Worm (Caenorhabditis elegans) whole organism, mixed stage, embryonic: ENCODE measurements around the gene F54D12.2.

Experiments used
- M03D4.4 ChIP-seq: sonication (generic microtip); optimal IDR thresholded peaks from 2 replicates; lab custom pipeline; 2017; ENCODE audit warnings: mild to moderate bottlenecking, missing genetic modification characterization, missing compliant biosample characterization
- bed-3 ChIP-seq: fragments of 200-800 bp; sonication (Bioruptor generic); optimal IDR thresholded peaks from 3 replicates; lab custom pipeline; 2018; ENCODE audit warnings: mild to moderate bottlenecking, missing genetic modification characterization, moderate library complexity, missing compliant biosample characterization
- blmp-1 ChIP-seq: fragments of 150-350 bp; optimal IDR thresholded peaks from 2 replicates; lab custom pipeline; 2014; ENCODE audit warnings: missing biosample characterization, missing genetic modification characterization
- ceh-39 ChIP-seq: fragments of 150-350 bp; optimal IDR thresholded peaks from 2 replicates; lab custom pipeline; 2014; ENCODE audit warnings: missing biosample characterization, missing genetic modification characterization
- ceh-43 ChIP-seq: fragments of 200-800 bp; sonication (Bioruptor generic); optimal IDR thresholded peaks from 2 replicates; lab custom pipeline; 2018; ENCODE audit warnings: mild to moderate bottlenecking, missing genetic modification characterization, moderate library complexity, missing compliant biosample characterization
- ceh-83 ChIP-seq: fragments of 200-800 bp; sonication (Bioruptor generic); optimal IDR thresholded peaks from 2 replicates; lab custom pipeline; 2018; ENCODE audit warnings: mild to moderate bottlenecking, missing genetic modification characterization, missing compliant biosample characterization
- ces-1 ChIP-seq: fragments of 150-350 bp; optimal IDR thresholded peaks from 2 replicates; lab custom pipeline; 2014; ENCODE audit warnings: missing biosample characterization, missing genetic modification reagents, missing genetic modification characterization
- cnd-1 ChIP-seq: fragments of 200-800 bp; sonication (Bioruptor generic); optimal IDR thresholded peaks from 2 replicates; lab custom pipeline; 2018; ENCODE audit warnings: mild to moderate bottlenecking, missing genetic modification characterization, missing compliant biosample characterization
- drap-1 ChIP-seq: fragments of 200-800 bp; sonication (Bioruptor generic); optimal IDR thresholded peaks from 3 replicates; lab custom pipeline; 2018; ENCODE audit warnings: mild to moderate bottlenecking, missing genetic modification characterization, missing compliant biosample characterization
- elt-1 ChIP-seq: sonication (generic microtip); optimal IDR thresholded peaks from 2 replicates; lab custom pipeline; 2017; ENCODE audit warnings: missing genetic modification characterization, mild to moderate bottlenecking, missing compliant biosample characterization, antibody characterized with exemption, moderate library complexity, borderline replicate concordance; ENCODE audit not compliant: insufficient read depth
- elt-3 ChIP-seq: fragments of 150-350 bp; optimal IDR thresholded peaks from 2 replicates; lab custom pipeline; 2014; ENCODE audit warnings: missing biosample characterization, missing genetic modification characterization
- ham-2 ChIP-seq: fragments of 200-800 bp; sonication (Bioruptor generic); optimal IDR thresholded peaks from 2 replicates; lab custom pipeline; 2018; ENCODE audit warnings: mild to moderate bottlenecking, missing genetic modification characterization, missing compliant biosample characterization
- hlh-1 ChIP-seq: fragments of 150-350 bp; optimal IDR thresholded peaks from 2 replicates; lab custom pipeline; 2014; ENCODE audit warnings: missing biosample characterization, missing genetic modification reagents, missing genetic modification characterization
- lin-13 ChIP-seq: fragments of 150-350 bp; optimal IDR thresholded peaks from 2 replicates; lab custom pipeline; 2014; ENCODE audit warnings: missing biosample characterization, missing genetic modification characterization
- lin-32 ChIP-seq: fragments of 200-800 bp; sonication (Bioruptor generic); optimal IDR thresholded peaks from 2 replicates; lab custom pipeline; 2018; ENCODE audit warnings: mild to moderate bottlenecking, missing genetic modification characterization, missing compliant biosample characterization
- lsy-2 ChIP-seq: fragments of 150-350 bp; optimal IDR thresholded peaks from 2 replicates; lab custom pipeline; 2014; ENCODE audit warnings: missing biosample characterization, missing genetic modification characterization
- mab-5 ChIP-seq: fragments of 150-350 bp; optimal IDR thresholded peaks from 2 replicates; lab custom pipeline; 2014; ENCODE audit warnings: missing biosample characterization, missing genetic modification characterization
- mep-1 ChIP-seq: fragments of 150-350 bp; optimal IDR thresholded peaks from 2 replicates; lab custom pipeline; 2017; ENCODE audit warnings: missing biosample characterization, missing genetic modification reagents, missing genetic modification characterization, inconsistent platforms
- nhr-12 ChIP-seq: fragments of 150-350 bp; optimal IDR thresholded peaks from 2 replicates; lab custom pipeline; 2014; ENCODE audit warnings: missing biosample characterization, missing genetic modification characterization
- nhr-2 ChIP-seq: fragments of 150-350 bp; optimal IDR thresholded peaks from 2 replicates; lab custom pipeline; 2014; ENCODE audit warnings: missing biosample characterization, missing genetic modification characterization
- nhr-237 ChIP-seq: fragments of 150-350 bp; optimal IDR thresholded peaks from 2 replicates; lab custom pipeline; 2014; ENCODE audit warnings: missing biosample characterization, missing genetic modification characterization
- nhr-28 ChIP-seq: fragments of 150-350 bp; optimal IDR thresholded peaks from 2 replicates; lab custom pipeline; 2014; ENCODE audit warnings: missing biosample characterization, missing genetic modification characterization
- nhr-76 ChIP-seq: sonication (generic microtip); optimal IDR thresholded peaks from 2 replicates; lab custom pipeline; 2017; ENCODE audit warnings: missing biosample characterization, missing genetic modification characterization
- pha-4 ChIP-seq: fragments of 150-350 bp; optimal IDR thresholded peaks from 2 replicates; lab custom pipeline; 2018; ENCODE audit warnings: missing biosample characterization, missing genetic modification reagents, missing genetic modification characterization
- sem-2 ChIP-seq: fragments of 200-800 bp; sonication (Bioruptor generic); optimal IDR thresholded peaks from 2 replicates; lab custom pipeline; 2018; ENCODE audit warnings: mild to moderate bottlenecking, missing genetic modification characterization, missing compliant biosample characterization
- snpc-4 ChIP-seq: fragments of 150-350 bp; optimal IDR thresholded peaks from 2 replicates; lab custom pipeline; 2014; ENCODE audit warnings: missing biosample characterization, missing genetic modification characterization
- sptf-1 ChIP-seq: sonication (generic microtip); optimal IDR thresholded peaks from 2 replicates; lab custom pipeline; 2017; ENCODE audit warnings: mild to moderate bottlenecking, missing genetic modification characterization, moderate library complexity, missing compliant biosample characterization
- tbx-8 ChIP-seq: fragments of 200-800 bp; sonication (Bioruptor generic); optimal IDR thresholded peaks from 2 replicates; lab custom pipeline; 2018; ENCODE audit warnings: mild to moderate bottlenecking, missing genetic modification characterization, moderate library complexity, missing compliant biosample characterization
- unc-120 ChIP-seq: sonication (generic microtip); optimal IDR thresholded peaks from 2 replicates; lab custom pipeline; 2017; ENCODE audit warnings: missing genetic modification characterization, missing compliant biosample characterization; ENCODE audit not compliant: poor library complexity, severe bottlenecking
- unc-39 ChIP-seq: fragments of 150-350 bp; optimal IDR thresholded peaks from 2 replicates; lab custom pipeline; 2014; ENCODE audit warnings: missing biosample characterization, missing genetic modification characterization
- zip-8 ChIP-seq: fragments of 150-350 bp; optimal IDR thresholded peaks from 2 replicates; lab custom pipeline; 2014; ENCODE audit warnings: missing biosample characterization, missing genetic modification characterization
- ztf-11 ChIP-seq: fragments of 150-350 bp; optimal IDR thresholded peaks from 2 replicates; lab custom pipeline; 2014; ENCODE audit warnings: missing biosample characterization, missing genetic modification characterization

Gene F54D12.2

ce11 chrII:1386478-1386877, 12.0 kb upstream of the F54D12.2 start, which contains the start of gene aat-7:
TSS of gene aat-7 (plus strand) at chrII:1386870.
- TF ChIP-seq ceh-83 (GFP tag; lab: Kevin White, UChicago), result no peak
- TF ChIP-seq zip-8 (tag; lab: Kevin White, UChicago), result no peak
- TF ChIP-seq blmp-1, result no peak
- TF ChIP-seq snpc-4 (tag; lab: Kevin White, UChicago), result no peak
- TF ChIP-seq nhr-28 (tag; lab: Kevin White, UChicago), result no peak
- TF ChIP-seq nhr-76 (tag; lab: Kevin White, UChicago), result no peak
- TF ChIP-seq lin-13 (tag; lab: Kevin White, UChicago), result no peak

- TF ChIP-seq lin-13 (tag; lab: Kevin White, UChicago), result no peak
- TF ChIP-seq nhr-28 (tag; lab: Kevin White, UChicago), result no peak
- TF ChIP-seq cnd-1 (tag; lab: Kevin White, UChicago), result no peak
- no peak for TF ChIP-seq nhr-12
- no peak for TF ChIP-seq ceh-43 (GFP tag; lab: Kevin White, UChicago)
- no peak for TF ChIP-seq ham-2 (GFP tag; lab: Kevin White, UChicago)
- no peak for TF ChIP-seq lin-32 (GFP tag; lab: Kevin White, UChicago)
- TF ChIP-seq nhr-237 (tag; lab: Kevin White, UChicago), result no peak
- TF ChIP-seq sptf-1 (tag; lab: Kevin White, UChicago), result no peak
- TF ChIP-seq bed-3 (GFP tag; lab: Kevin White, UChicago), result no peak
- TF ChIP-seq ceh-39 (tag; lab: Kevin White, UChicago), result no peak
- no peak for TF ChIP-seq ceh-83 (GFP tag; lab: Kevin White, UChicago)
- TF ChIP-seq unc-39, result no peak
- TF ChIP-seq nhr-2 (tag; lab: Kevin White, UChicago), result no peak
- TF ChIP-seq hlh-1, result no peak
- no peak for TF ChIP-seq ztf-11
- no peak for TF ChIP-seq elt-3 (tag; lab: Kevin White, UChicago)
- no peak for TF ChIP-seq mab-5 (tag; lab: Kevin White, UChicago)
- TF ChIP-seq tbx-8 (GFP tag; lab: Kevin White, UChicago), result no peak
- TF ChIP-seq pha-4 (tag; lab: Kevin White, UChicago), result no peak
Measured at ce11 chrII:1397703-1398102, 793 bp upstream of the F54D12.2 start, which contains the start of gene F54D12.8. TSS of gene F54D12.8 (minus strand) at chrII:1398038.

ce11 chrII:1400105-1400504, 1.6 kb downstream of the F54D12.2 start, which contains the start of gene F54D12.1:
TSS of gene F54D12.1 (plus strand) at chrII:1400405.
- TF ChIP-seq snpc-4 (tag; lab: Kevin White, UChicago) (no peak), ztf-11 (no peak), elt-1 (tag; lab: Kevin White, UChicago) (no peak), drap-1 (no peak), ceh-83 (GFP tag; lab: Kevin White, UChicago) (no peak), elt-3 (tag; lab: Kevin White, UChicago) (no peak), pha-4 (tag; lab: Kevin White, UChicago) (no peak), nhr-237 (tag; lab: Kevin White, UChicago) (no peak), blmp-1 (no peak), ceh-43 (GFP tag; lab: Kevin White, UChicago) (no peak), hlh-1 (no peak), M03D4.4 (tag; lab: Kevin White, UChicago) (no peak), mep-1 (tag; lab: Kevin White, UChicago) (no peak), nhr-12 (no peak), cnd-1 (tag; lab: Kevin White, UChicago) (no peak), ham-2 (GFP tag; lab: Kevin White, UChicago) (no peak), ceh-39 (tag; lab: Kevin White, UChicago) (no peak), unc-39 (no peak)

DNA sequence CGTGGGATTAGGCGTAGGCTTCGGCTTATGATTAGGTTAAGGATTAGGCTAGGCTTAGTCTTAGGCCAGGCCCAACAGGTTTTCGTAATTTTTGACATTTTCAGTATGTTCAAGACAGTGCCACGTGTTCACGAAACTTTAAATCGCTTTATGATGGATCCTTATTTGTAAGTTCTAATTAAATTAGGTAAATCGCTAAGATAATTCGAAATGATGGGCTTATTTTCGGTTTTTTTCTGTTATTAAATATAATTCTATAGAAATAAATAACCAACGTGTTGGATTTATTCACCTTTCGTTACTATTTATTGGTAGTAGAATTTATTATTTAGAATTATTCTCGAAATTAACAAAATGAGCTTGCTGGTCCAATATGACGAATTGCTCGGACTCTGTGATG, 3.0 kb downstream of the F54D12.2 start, which contains the start of gene Y51H7C.8:
Gene Y51H7C.8 (plus strand): TSS at position 301 of the 400 bp plus-strand sequence.
- TF ChIP-seq ces-1 (GFP tag; lab: Kevin White, UChicago) (no peak), lsy-2 (tag; lab: Kevin White, UChicago) (no peak), ham-2 (GFP tag; lab: Kevin White, UChicago) (no peak), pha-4 (tag; lab: Kevin White, UChicago) (no peak), unc-120 (no peak), sem-2 (GFP tag; lab: Kevin White, UChicago) (no peak), nhr-76 (tag; lab: Kevin White, UChicago) (no peak), elt-1 (tag; lab: Kevin White, UChicago) (no peak), ztf-11 (no peak), drap-1 (no peak), ceh-43 (GFP tag; lab: Kevin White, UChicago) (no peak), ceh-39 (tag; lab: Kevin White, UChicago) (no peak)
